Fruit fly (Drosophila melanogaster): ENCODE results near the gene Mst87F.

The Mst87F gene

dm6 chr3R:13815022-13815440, 12.8 kb downstream of the Mst87F start:
- TF ChIP-seq psq (GFP tag; optimal IDR thresholded peaks at IDR 0.05) (no peak), dl (GFP tag; optimal IDR thresholded peaks at IDR 0.05; ENCODE audit: insufficient read depth in 1 of 2, partially characterized antibody in 2 of 2) (no peak), HLH106 (tag; optimal IDR thresholded peaks at IDR 0.05) (no peak), fru (GFP tag; optimal IDR thresholded peaks at IDR 0.05) (no peak), Hr78 (GFP tag; optimal IDR thresholded peaks at IDR 0.05) (no peak), br (GFP tag; optimal IDR thresholded peaks at IDR 0.05) (no peak), foxo (GFP tag; optimal IDR thresholded peaks at IDR 0.05) (no peak), CG9705 (GFP tag; optimal IDR thresholded peaks at IDR 0.05) (no peak)

dm6 chr3R:13812736-13813250, 15.0 kb downstream of the Mst87F start, which contains the start of the genes tal-1A, tal-2A, tal-3A and tal-AA:
TSS of gene tal-1A (plus strand) at chr3R:13813109.
TSS of gene tal-2A (plus strand) at chr3R:13813109.
TSS of gene tal-3A (plus strand) at chr3R:13813109.
TSS of gene tal-AA (plus strand) at chr3R:13813109.
- TF ChIP-seq usp (GFP tag; optimal IDR thresholded peaks at IDR 0.05) = no peak
- peak; percentile 56 for TF ChIP-seq fru (GFP tag; optimal IDR thresholded peaks at IDR 0.05)
- TF ChIP-seq h (GFP tag; optimal IDR thresholded peaks at IDR 0.05) = peak; percentile 70
- TF ChIP-seq dsf (GFP tag; optimal IDR thresholded peaks at IDR 0.05; ENCODE audit: borderline replicate concordance) = no peak
- TF ChIP-seq dmrt93B (GFP tag; optimal IDR thresholded peaks at IDR 0.05) = no peak
- TF ChIP-seq Mio (GFP tag; optimal IDR thresholded peaks at IDR 0.05) = no peak
- peak; percentile 65 for TF ChIP-seq CrebA (GFP tag; optimal IDR thresholded peaks at IDR 0.05; ENCODE audit: borderline replicate concordance)
- no peak for TF ChIP-seq Hr83 (GFP tag; optimal IDR thresholded peaks at IDR 0.05; ENCODE audit: poor library complexity, severe bottlenecking)
- TF ChIP-seq br (GFP tag; optimal IDR thresholded peaks at IDR 0.05) = peak; percentile 8
- peak; percentile 26 to 37 for TF ChIP-seq foxo (GFP tag; optimal IDR thresholded peaks at IDR 0.05)
- no peak for TF ChIP-seq sv (GFP tag; optimal IDR thresholded peaks at IDR 0.05)
- no peak for TF ChIP-seq Abd-B (GFP tag; optimal IDR thresholded peaks at IDR 0.05)
- peak; percentile 35 for TF ChIP-seq Hnf4 (GFP tag; optimal IDR thresholded peaks at IDR 0.05)
- peak; percentile 48 for TF ChIP-seq OdsH (GFP tag; optimal IDR thresholded peaks at IDR 0.05)
- TF ChIP-seq Hr78 (GFP tag; optimal IDR thresholded peaks at IDR 0.05) = no peak
- no peak for TF ChIP-seq tai (GFP tag; optimal IDR thresholded peaks at IDR 0.05)
- no peak for TF ChIP-seq woc (GFP tag; optimal IDR thresholded peaks at IDR 0.05)
- no peak for TF ChIP-seq GATAd (GFP tag; optimal IDR thresholded peaks at IDR 0.05)
- TF ChIP-seq pan (optimal IDR thresholded peaks at IDR 0.05) = no peak
- no peak for TF ChIP-seq N (GFP tag; optimal IDR thresholded peaks at IDR 0.05)
- peak; percentile 47 for TF ChIP-seq rgr (GFP tag; optimal IDR thresholded peaks at IDR 0.05)
- no peak for TF ChIP-seq HLH106 (tag; optimal IDR thresholded peaks at IDR 0.05)
- peak; percentile 8 for TF ChIP-seq psq (GFP tag; optimal IDR thresholded peaks at IDR 0.05)
- TF ChIP-seq jim (GFP tag; optimal IDR thresholded peaks at IDR 0.05) = no peak
- no peak for TF ChIP-seq ey (GFP tag; optimal IDR thresholded peaks at IDR 0.05)
- TF ChIP-seq dl (GFP tag; optimal IDR thresholded peaks at IDR 0.05; ENCODE audit: insufficient read depth in 1 of 2, partially characterized antibody in 2 of 2) = peak; percentile 92 to 96
- TF ChIP-seq Jra (GFP tag; optimal IDR thresholded peaks at IDR 0.05) = peak; percentile 55
- no peak for TF ChIP-seq Dfd (GFP tag; optimal IDR thresholded peaks at IDR 0.05)
- TF ChIP-seq Vsx2 (GFP tag; optimal IDR thresholded peaks at IDR 0.05; ENCODE audit: partially characterized antibody) = peak; percentile 92
- peak; percentile 99 for TF ChIP-seq Dif (GFP tag; optimal IDR thresholded peaks at IDR 0.05; ENCODE audit: partially characterized antibody)
- no peak for TF ChIP-seq lola (GFP tag; optimal IDR thresholded peaks at IDR 0.05)
- no peak for TF ChIP-seq CG9705 (GFP tag; optimal IDR thresholded peaks at IDR 0.05)
- no peak for TF ChIP-seq CG32264 (GFP tag; optimal IDR thresholded peaks at IDR 0.05)
- TF ChIP-seq sage (GFP tag; optimal IDR thresholded peaks at IDR 0.05) = peak; percentile 66
- no peak for TF ChIP-seq Myc (optimal IDR thresholded peaks at IDR 0.05)
- peak; percentile 27 for TF ChIP-seq Sp1 (GFP tag; optimal IDR thresholded peaks at IDR 0.05)
- TF ChIP-seq Rel (GFP tag; optimal IDR thresholded peaks at IDR 0.05) = peak; percentile 2
- peak; percentile 25 for TF ChIP-seq Rel (tag; optimal IDR thresholded peaks at IDR 0.05)
- TF ChIP-seq brk (GFP tag; optimal IDR thresholded peaks at IDR 0.05) = peak; percentile 54
